Worm (Caenorhabditis elegans) whole organism, young adult: ENCODE measurements around the gene ttr-47.

Experiments used
- B0035.1 ChIP-seq: sonication (generic microtip); optimal IDR thresholded peaks from 2 replicates; lab custom pipeline; 2016; ENCODE audit warnings: missing genetic modification characterization, mild to moderate bottlenecking, missing compliant biosample characterization, missing genotype, missing genetic modification reagents
- B0261.1 ChIP-seq: sonication (generic microtip); optimal IDR thresholded peaks from 2 replicates; lab custom pipeline; 2016; ENCODE audit warnings: mild to moderate bottlenecking, missing genetic modification characterization, moderate library complexity, missing compliant biosample characterization
- B0336.3 ChIP-seq: fragments of 200-800 bp; sonication (Bioruptor generic); IDR thresholded peaks from 2 replicates; pipeline ENCODE4 v1.3.6; 2022; ENCODE audit warnings: missing genetic modification characterization, missing compliant biosample characterization
- C06A6.2 ChIP-seq: fragments of 200-800 bp; sonication (Bioruptor generic); conservative IDR thresholded peaks from 2 replicates; pipeline ENCODE4 v1.3.6; 2022; ENCODE audit warnings: missing genetic modification characterization, missing compliant biosample characterization
- F39B2.1 ChIP-seq: fragments of 200-800 bp; sonication (Bioruptor generic); IDR thresholded peaks from 2 replicates; pipeline ENCODE4 v1.3.6; 2022; ENCODE audit warnings: missing genetic modification reagents, missing genetic modification characterization, missing compliant biosample characterization
- F52B5.7 ChIP-seq: sonication (generic microtip); optimal IDR thresholded peaks from 2 replicates; lab custom pipeline; 2016; ENCODE audit warnings: mild to moderate bottlenecking, missing genetic modification characterization, missing compliant biosample characterization
- F57C9.4 ChIP-seq: sonication (generic microtip); optimal IDR thresholded peaks from 2 replicates; lab custom pipeline; 2017; ENCODE audit warnings: mild to moderate bottlenecking, missing genetic modification characterization, missing compliant biosample characterization
- K12H6.12 ChIP-seq: fragments of 200-800 bp; sonication (Bioruptor generic); optimal IDR thresholded peaks from 2 replicates; lab custom pipeline; 2018; ENCODE audit warnings: mild to moderate bottlenecking, missing genetic modification characterization, missing compliant biosample characterization
- T26A5.8 ChIP-seq: sonication (generic microtip); optimal IDR thresholded peaks from 2 replicates; lab custom pipeline; 2016; ENCODE audit warnings: missing genetic modification characterization, missing compliant biosample characterization
- Y67H2A.10 ChIP-seq: fragments of 200-800 bp; sonication (Bioruptor generic); conservative IDR thresholded peaks from 2 replicates; pipeline ENCODE4 v1.3.6; 2022; ENCODE audit warnings: missing genetic modification reagents, missing genetic modification characterization, missing compliant biosample characterization
- Y79H2A.3 ChIP-seq: fragments of 200-800 bp; sonication (Bioruptor generic); conservative IDR thresholded peaks from 2 replicates; pipeline ENCODE4 v1.3.6; 2022; ENCODE audit warnings: missing genetic modification reagents, missing genetic modification characterization, missing compliant biosample characterization
- ZK185.1 ChIP-seq: sonication (generic microtip); optimal IDR thresholded peaks from 2 replicates; lab custom pipeline; 2016; ENCODE audit warnings: mild to moderate bottlenecking, missing genetic modification characterization, missing compliant biosample characterization; ENCODE audit not compliant: poor library complexity, severe bottlenecking
- attf-3 ChIP-seq: fragments of 200-800 bp; sonication (Bioruptor generic); conservative IDR thresholded peaks from 2 replicates; pipeline ENCODE4 v1.3.6; 2022; ENCODE audit warnings: missing genetic modification reagents, missing genetic modification characterization, missing compliant biosample characterization
- ceh-91 ChIP-seq: fragments of 200-800 bp; sonication (Bioruptor generic); IDR thresholded peaks from 2 replicates; pipeline ENCODE4 v1.3.6; 2022; ENCODE audit warnings: missing genetic modification reagents, missing genetic modification characterization, missing compliant biosample characterization
- chd-7 ChIP-seq: sonication (generic microtip); optimal IDR thresholded peaks from 2 replicates; lab custom pipeline; 2016; ENCODE audit warnings: mild to moderate bottlenecking, missing genetic modification characterization, moderate library complexity, missing compliant biosample characterization
- dpff-1 ChIP-seq: sonication (generic microtip); optimal IDR thresholded peaks from 2 replicates; lab custom pipeline; 2017; ENCODE audit warnings: mild to moderate bottlenecking, missing genetic modification characterization, missing compliant biosample characterization
- efl-1 ChIP-seq: fragments of 150-350 bp; optimal IDR thresholded peaks from 2 replicates; lab custom pipeline; 2014; ENCODE audit warnings: missing biosample characterization, missing genetic modification reagents, missing genetic modification characterization
- egrh-3 ChIP-seq: fragments of 200-800 bp; sonication (Bioruptor generic); IDR thresholded peaks from 2 replicates; pipeline ENCODE4 v1.3.6; 2022; ENCODE audit warnings: missing genetic modification reagents, missing genetic modification characterization, missing compliant biosample characterization
- ekl-4 ChIP-seq: fragments of 200-800 bp; sonication (Bioruptor generic); IDR thresholded peaks from 2 replicates; pipeline ENCODE4 v1.3.6; 2022; ENCODE audit warnings: missing genetic modification reagents, missing genetic modification characterization, missing compliant biosample characterization
- ets-4 ChIP-seq: fragments of 200-800 bp; sonication (Bioruptor generic); optimal IDR thresholded peaks from 2 replicates; lab custom pipeline; 2018; ENCODE audit warnings: mild to moderate bottlenecking, missing genetic modification characterization, missing compliant biosample characterization
- fkh-3 ChIP-seq: sonication (generic microtip); optimal IDR thresholded peaks from 2 replicates; lab custom pipeline; 2016; ENCODE audit warnings: mild to moderate bottlenecking, missing genetic modification characterization, missing compliant biosample characterization
- hlh-12 ChIP-seq: sonication (generic microtip); optimal IDR thresholded peaks from 2 replicates; lab custom pipeline; 2016; ENCODE audit warnings: missing genetic modification characterization, missing compliant biosample characterization
- hsf-1 ChIP-seq: fragments of 200-800 bp; sonication (Bioruptor generic); IDR thresholded peaks from 2 replicates; pipeline ENCODE4 v1.3.6; 2022; ENCODE audit warnings: missing genetic modification reagents, missing genetic modification characterization, missing compliant biosample characterization
- let-607 ChIP-seq, 2 experiments: fragments of 200-800 bp in 1 of 2; sonication (Bioruptor generic) in 1 of 2; sonication (generic microtip) in 1 of 2; optimal IDR thresholded peaks; 2 replicates each; lab custom pipeline; 2016 to 2018; ENCODE audit warnings: mild to moderate bottlenecking in 2 of 2, missing compliant biosample characterization in 2 of 2, missing genetic modification characterization in 2 of 2, moderate library complexity in 2 of 2, missing genotype in 1 of 2
- lin-54 ChIP-seq: fragments of 200-800 bp; sonication (Bioruptor generic); optimal IDR thresholded peaks from 2 replicates; lab custom pipeline; 2018; ENCODE audit warnings: mild to moderate bottlenecking, missing genetic modification characterization, missing compliant biosample characterization
- madf-10 ChIP-seq: sonication (generic microtip); optimal IDR thresholded peaks from 2 replicates; lab custom pipeline; 2016; ENCODE audit warnings: mild to moderate bottlenecking, missing genetic modification characterization, missing compliant biosample characterization
- madf-3 ChIP-seq: fragments of 200-800 bp; sonication (Bioruptor generic); IDR thresholded peaks from 2 replicates; pipeline ENCODE4 v1.3.6; 2022; ENCODE audit warnings: missing genetic modification reagents, missing genetic modification characterization, missing compliant biosample characterization
- madf-8 ChIP-seq: fragments of 200-800 bp; sonication (Bioruptor generic); conservative IDR thresholded peaks from 2 replicates; pipeline ENCODE4 v1.3.6; 2022; ENCODE audit warnings: missing genetic modification reagents, missing genetic modification characterization, missing compliant biosample characterization
- mcd-1 ChIP-seq: fragments of 200-800 bp; sonication (Bioruptor generic); IDR thresholded peaks from 2 replicates; pipeline ENCODE4 v1.3.6; 2022; ENCODE audit warnings: missing genetic modification reagents, missing genetic modification characterization, missing compliant biosample characterization
- nfya-2 ChIP-seq: fragments of 200-800 bp; sonication (Bioruptor generic); IDR thresholded peaks from 2 replicates; pipeline ENCODE4 v1.3.6; 2022; ENCODE audit warnings: missing genetic modification reagents, missing genetic modification characterization, missing compliant biosample characterization
- nhr-120 ChIP-seq: fragments of 200-800 bp; sonication (Bioruptor generic); IDR thresholded peaks from 2 replicates; pipeline ENCODE4 v1.3.6; 2022; ENCODE audit warnings: missing genetic modification characterization, missing compliant biosample characterization
- nhr-90 ChIP-seq: sonication (generic microtip); optimal IDR thresholded peaks from 2 replicates; lab custom pipeline; 2016; ENCODE audit warnings: missing genotype, mild to moderate bottlenecking, missing genetic modification characterization, missing compliant biosample characterization
- snpc-1.3 ChIP-seq: sonication (generic microtip); optimal IDR thresholded peaks from 2 replicates; lab custom pipeline; 2017; ENCODE audit warnings: missing genetic modification characterization, mild to moderate bottlenecking, missing compliant biosample characterization, antibody characterized with exemption, moderate library complexity, missing genotype, missing genetic modification reagents; ENCODE audit not compliant: insufficient read depth
- snpc-3.4 ChIP-seq: sonication (generic microtip); optimal IDR thresholded peaks from 2 replicates; lab custom pipeline; 2017; ENCODE audit warnings: missing genetic modification characterization, mild to moderate bottlenecking, missing compliant biosample characterization, antibody characterized with exemption, moderate library complexity, missing genotype, missing genetic modification reagents
- somi-1 ChIP-seq: fragments of 200-800 bp; sonication (Bioruptor generic); optimal IDR thresholded peaks from 2 replicates; lab custom pipeline; 2018; ENCODE audit warnings: mild to moderate bottlenecking, missing genetic modification characterization, missing compliant biosample characterization
- tbx-9 ChIP-seq: sonication (generic microtip); optimal IDR thresholded peaks from 2 replicates; lab custom pipeline; 2016; ENCODE audit warnings: borderline replicate concordance, missing genetic modification characterization, inconsistent platforms, missing compliant biosample characterization
- ztf-18 ChIP-seq: sonication (generic microtip); optimal IDR thresholded peaks from 2 replicates; lab custom pipeline; 2016; ENCODE audit warnings: missing genotype, mild to moderate bottlenecking, missing genetic modification characterization, missing compliant biosample characterization

ttr-47 gene

ce11 chrV:8922781-8923180 is at the start of gene ttr-47:
Gene ttr-47 (plus strand): TSS chrV:8923088.
- TF ChIP-seq F57C9.4 (tag; lab: Kevin White, UChicago) (no peak), ZK185.1 (no peak), dpff-1 (tag; lab: Kevin White, UChicago) (no peak), somi-1 (GFP tag; lab: Kevin White, UChicago) (no peak), ekl-4 (no peak), chd-7 (tag; lab: Kevin White, UChicago) (no peak), B0336.3 (GFP tag; lab: Robert Waterston, UW) (no peak), F52B5.7 (no peak), lin-54 (GFP tag; lab: Kevin White, UChicago) (no peak), mcd-1 (GFP tag; lab: Robert Waterston, UW) (no peak), ets-4 (GFP tag; lab: Kevin White, UChicago) (no peak), hlh-12 (tag; lab: Kevin White, UChicago) (no peak), madf-8 (no peak), madf-10 (tag; lab: Kevin White, UChicago) (no peak), T26A5.8 (tag; lab: Kevin White, UChicago) (no peak), ceh-91 (no peak), K12H6.12 (tag; lab: Kevin White, UChicago) (no peak), Y79H2A.3 (GFP tag; lab: Robert Waterston, UW) (no peak), madf-3 (GFP tag; lab: Robert Waterston, UW) (no peak)

ce11 chrV:8897942-8898419 is 24.9 kb upstream of the ttr-47 start, which contains the start of the genes his-17 and his-18:
Gene his-17 (minus strand): TSS chrV:8897992.
Gene his-18 (plus strand): TSS chrV:8898228.
- TF ChIP-seq F39B2.1 = peak; percentile 59; the same call in 1 of the 2 replicates
- TF ChIP-seq C06A6.2 (GFP tag; lab: Robert Waterston, UW) = 0 out of 2 replicates have a peak, but pooled peaks have one; percentile 32

- TF ChIP-seq ets-4 (GFP tag; lab: Kevin White, UChicago) = no peak
- no peak for TF ChIP-seq nhr-90 (tag; lab: Kevin White, UChicago)
- no peak for TF ChIP-seq hlh-12 (tag; lab: Kevin White, UChicago)
- no peak for TF ChIP-seq B0035.1
- TF ChIP-seq attf-3 (GFP tag; lab: Robert Waterston, UW) = no peak
- no peak for TF ChIP-seq tbx-9
- no peak for TF ChIP-seq nhr-120 (GFP tag; lab: Robert Waterston, UW)
- TF ChIP-seq let-607 (tag; optimal IDR thresholded peaks at IDR 0.05; lab: Kevin White, UChicago) = no peak
- no peak for TF ChIP-seq B0261.1 (tag; lab: Kevin White, UChicago)
- TF ChIP-seq fkh-3 (tag; lab: Kevin White, UChicago) = no peak
- no peak for TF ChIP-seq snpc-1.3 (tag; lab: Kevin White, UChicago)
- TF ChIP-seq hsf-1 (GFP tag; lab: Robert Waterston, UW) = no peak
Observed at ce11 chrV:8898756-8899155, 24.1 kb upstream of the ttr-47 start, which contains the start of gene frpr-13. Gene frpr-13 (plus strand): TSS chrV:8899056.

ce11 chrV:8902697-8903096 is 20.2 kb upstream of the ttr-47 start, which contains the start of gene frpr-12:
Gene frpr-12 (plus strand): TSS chrV:8902997.
- no peak for TF ChIP-seq efl-1 (GFP tag; lab: Kevin White, UChicago)
- no peak for TF ChIP-seq ztf-18 (tag; lab: Kevin White, UChicago)
- TF ChIP-seq Y79H2A.3 (GFP tag; lab: Robert Waterston, UW) = no peak
- no peak for TF ChIP-seq nfya-2 (GFP tag; lab: Robert Waterston, UW)
- no peak for TF ChIP-seq let-607 (tag; optimal IDR thresholded peaks at IDR 0.05; lab: Kevin White, UChicago)
- TF ChIP-seq snpc-3.4 (tag; lab: Kevin White, UChicago) = no peak
- TF ChIP-seq F57C9.4 (tag; lab: Kevin White, UChicago) = no peak
- no peak for TF ChIP-seq hlh-12 (tag; lab: Kevin White, UChicago)
- no peak for TF ChIP-seq Y67H2A.10 (GFP tag; lab: Robert Waterston, UW)
- no peak for TF ChIP-seq ets-4 (GFP tag; lab: Kevin White, UChicago)
- TF ChIP-seq egrh-3 (GFP tag; lab: Robert Waterston, UW) = no peak
